Worm (Caenorhabditis elegans): ENCODE results near the gene tag-18.

tag-18 gene

ce11 chrX:3697623-3698022, 36.2 kb downstream of the tag-18 start (continued):
- no peak for TF ChIP-seq nhr-10 (tag; optimal IDR thresholded peaks at IDR 0.05)
- peak; percentile 94 for TF ChIP-seq snpc-1.2 (GFP tag; IDR thresholded peaks at IDR 0.05)
- TF ChIP-seq F44E2.7 (GFP tag; IDR thresholded peaks at IDR 0.05) = peak; percentile 83; the same call in 1 of the 2 replicates
- peak; percentile 0 for TF ChIP-seq nhr-28 (tag; optimal IDR thresholded peaks at IDR 0.05)
- peak; percentile 89 for TF ChIP-seq dmd-8 (GFP tag; IDR thresholded peaks at IDR 0.05)
- peak; percentile 67 for TF ChIP-seq Y5F2A.4 (GFP tag; optimal IDR thresholded peaks at IDR 0.05)
- TF ChIP-seq nhr-48 (tag; optimal IDR thresholded peaks at IDR 0.05) = peak; percentile 63

ce11 chrX:3696603-3697002, 37.2 kb downstream of the tag-18 start, which contains the start of gene C01C4.3:
TSS of gene C01C4.3 (plus strand) at chrX:3696903.
- TF ChIP-seq T26A8.4 (GFP tag; IDR thresholded peaks at IDR 0.05) (no peak), ces-1 (GFP tag; optimal IDR thresholded peaks at IDR 0.05) (no peak), hif-1 (tag; optimal IDR thresholded peaks at IDR 0.05) (no peak), ZK337.2 (GFP tag; IDR thresholded peaks at IDR 0.05) (no peak), Y48G9A.11 (GFP tag; IDR thresholded peaks at IDR 0.05) (no peak), nhr-25 (tag; optimal IDR thresholded peaks at IDR 0.05; ENCODE audit: borderline replicate concordance, insufficient read depth) (no peak), unc-39 (tag; optimal IDR thresholded peaks at IDR 0.05) (no peak), aha-1 (tag) (peak; percentile 18)

ce11 chrX:3695826-3696225, 38.0 kb downstream of the tag-18 start:
- TF ChIP-seq ZK546.5 (tag; optimal IDR thresholded peaks at IDR 0.05) = no peak
- no peak for TF ChIP-seq nhr-77 (tag; optimal IDR thresholded peaks at IDR 0.05)
- no peak for TF ChIP-seq daf-16 (GFP tag; optimal IDR thresholded peaks at IDR 0.05)
- TF ChIP-seq daf-16 (tag; optimal IDR thresholded peaks at IDR 0.05) = no peak
- TF ChIP-seq saeg-2 (GFP tag; IDR thresholded peaks at IDR 0.05) = no peak
- TF ChIP-seq nhr-28 (tag; optimal IDR thresholded peaks at IDR 0.05) = peak; percentile 11
- no peak for TF ChIP-seq lin-29 (GFP tag; IDR thresholded peaks at IDR 0.05)
- peak; percentile 24 for TF ChIP-seq hlh-11 (tag; optimal IDR thresholded peaks at IDR 0.05)
- TF ChIP-seq ceh-62 (tag; optimal IDR thresholded peaks at IDR 0.05) = no peak
- no peak for TF ChIP-seq attf-4 (tag; optimal IDR thresholded peaks at IDR 0.05)
- no peak for TF ChIP-seq sdz-12 (GFP tag; optimal IDR thresholded peaks at IDR 0.05)
- no peak for TF ChIP-seq ceh-82 (tag; optimal IDR thresholded peaks at IDR 0.05)
- TF ChIP-seq dmd-6 (GFP tag; IDR thresholded peaks at IDR 0.05) = peak; percentile 15; the same call in 1 of the 2 replicates
- no peak for TF ChIP-seq aly-2 (tag; optimal IDR thresholded peaks at IDR 0.05)
- TF ChIP-seq ceh-32 (tag; optimal IDR thresholded peaks at IDR 0.05; ENCODE audit: poor library complexity) = no peak
- TF ChIP-seq pha-4 (GFP tag; IDR thresholded peaks at IDR 0.05) = no peak
- TF ChIP-seq pha-4 (tag; optimal IDR thresholded peaks at IDR 0.05) = no peak
- TF ChIP-seq nhr-102 (tag; optimal IDR thresholded peaks at IDR 0.05) = no peak
- no peak for TF ChIP-seq mdl-1 (tag; optimal IDR thresholded peaks at IDR 0.05)
- TF ChIP-seq lim-7 (GFP tag; IDR thresholded peaks at IDR 0.05) = no peak
- TF ChIP-seq T26A8.4 (GFP tag; IDR thresholded peaks at IDR 0.05) = no peak
- no peak for TF ChIP-seq lin-15B (tag; optimal IDR thresholded peaks at IDR 0.05)
- no peak for TF ChIP-seq ama-1 (optimal IDR thresholded peaks at IDR 0.05)
- TF ChIP-seq lin-39 (tag; optimal IDR thresholded peaks at IDR 0.05) = no peak
- TF ChIP-seq dve-1 (tag; optimal IDR thresholded peaks at IDR 0.05; ENCODE audit: insufficient read depth) = peak; percentile 6
- TF ChIP-seq tra-1 (GFP tag; IDR thresholded peaks at IDR 0.05) = no peak
- no peak for TF ChIP-seq tag-97 (GFP tag; IDR thresholded peaks at IDR 0.05)
- TF ChIP-seq dpl-1 (GFP tag; optimal IDR thresholded peaks at IDR 0.05) = no peak
- TF ChIP-seq hlh-30 (tag; optimal IDR thresholded peaks at IDR 0.05; ENCODE audit: insufficient read depth) = peak; percentile 56
- TF ChIP-seq lsy-2 (tag; optimal IDR thresholded peaks at IDR 0.05) = no peak
- no peak for TF ChIP-seq Y48G9A.11 (GFP tag; IDR thresholded peaks at IDR 0.05)
- TF ChIP-seq F44E2.7 (GFP tag; IDR thresholded peaks at IDR 0.05) = no peak
- TF ChIP-seq aha-1 (tag) = no peak
- TF ChIP-seq vab-7 (GFP tag; IDR thresholded peaks at IDR 0.05) = no peak
- TF ChIP-seq pqm-1 (tag; optimal IDR thresholded peaks at IDR 0.05) = no peak
- TF ChIP-seq egl-43 (GFP tag; IDR thresholded peaks at IDR 0.05) = no peak
- no peak for TF ChIP-seq mep-1 (tag; optimal IDR thresholded peaks at IDR 0.05)
- TF ChIP-seq ZK337.2 (GFP tag; IDR thresholded peaks at IDR 0.05) = no peak
- no peak for TF ChIP-seq duxl-1 (tag; optimal IDR thresholded peaks at IDR 0.05; ENCODE audit: poor library complexity)
- no peak for TF ChIP-seq Y5F2A.4 (GFP tag; optimal IDR thresholded peaks at IDR 0.05)

Measured in whole organism, L4 larva.